Worm (Caenorhabditis elegans) whole organism, L1 larva: Measurements from ENCODE around the gene klc-1.
A peak's percentile ranks its signal among the peaks of the same experiment; 100 is the strongest.

ENCODE experiments used
- C04F5.9 ChIP-seq: sonication (generic microtip); optimal IDR thresholded peaks from 2 replicates; lab custom pipeline; 2016; ENCODE audit warnings: missing genetic modification characterization, missing compliant biosample characterization
- aha-1 ChIP-seq: fragments of 150-350 bp; optimal IDR thresholded peaks from 2 replicates; lab custom pipeline; 2014; ENCODE audit warnings: missing biosample characterization, missing genetic modification characterization
- aly-2 ChIP-seq: fragments of 150-350 bp; optimal IDR thresholded peaks from 2 replicates; lab custom pipeline; 2014; ENCODE audit warnings: missing biosample characterization, missing genetic modification characterization
- ceh-8 ChIP-seq: fragments of 200-800 bp; sonication (Bioruptor generic); optimal IDR thresholded peaks from 2 replicates; lab custom pipeline; 2018; ENCODE audit warnings: mild to moderate bottlenecking, missing genetic modification characterization, moderate library complexity, missing compliant biosample characterization
- ceh-88 ChIP-seq: fragments of 200-800 bp; sonication (Bioruptor generic); IDR thresholded peaks from 2 replicates; pipeline ENCODE4 v1.3.6; 2022; ENCODE audit warnings: missing genetic modification characterization, missing compliant biosample characterization
- ceh-90 ChIP-seq: sonication (generic microtip); optimal IDR thresholded peaks from 2 replicates; lab custom pipeline; 2016; ENCODE audit warnings: missing genetic modification characterization, missing compliant biosample characterization
- ces-1 ChIP-seq: fragments of 150-350 bp; optimal IDR thresholded peaks from 2 replicates; lab custom pipeline; 2014; ENCODE audit warnings: missing biosample characterization, missing genetic modification reagents, missing genetic modification characterization
- efl-1 ChIP-seq, 4 experiments: fragments of 150-350 bp; optimal IDR thresholded peaks in 3 of 4; peaks in 1 of 4; 1 replicate in 1 of 4; 2 replicates in 3 of 4; lab custom pipeline; 2014; ENCODE audit warnings: missing biosample characterization in 2 of 4, missing genetic modification characterization in 2 of 4, missing genetic modification reagents in 2 of 4
- egl-27 ChIP-seq, 2 experiments: fragments of 150-350 bp in 1 of 2; sonication (generic microtip); optimal IDR thresholded peaks; 3 replicates each; lab custom pipeline; 2017 to 2018; ENCODE audit warnings: missing biosample characterization in 2 of 2, missing genetic modification characterization in 2 of 2, missing genetic modification reagents in 2 of 2
- elt-2 ChIP-seq: sonication (generic microtip); optimal IDR thresholded peaks from 2 replicates; lab custom pipeline; 2016; ENCODE audit warnings: missing genetic modification characterization, mild to moderate bottlenecking, inconsistent platforms, missing compliant biosample characterization, missing genetic modification reagents
- fkh-10 ChIP-seq: sonication (generic microtip); optimal IDR thresholded peaks from 2 replicates; lab custom pipeline; 2017; ENCODE audit warnings: missing biosample characterization, missing genetic modification reagents, missing genetic modification characterization
- fos-1 ChIP-seq: fragments of 150-350 bp; optimal IDR thresholded peaks from 2 replicates; lab custom pipeline; 2014; ENCODE audit warnings: missing biosample characterization, missing genetic modification characterization
- hlh-4 ChIP-seq: sonication (generic microtip); optimal IDR thresholded peaks from 2 replicates; lab custom pipeline; 2016; ENCODE audit warnings: mild to moderate bottlenecking, missing genetic modification characterization, missing compliant biosample characterization
- isw-1 ChIP-seq: fragments of 200-800 bp; sonication (Bioruptor generic); IDR thresholded peaks from 2 replicates; pipeline ENCODE4 v1.3.6; 2022; ENCODE audit warnings: missing genetic modification characterization, missing compliant biosample characterization
- jun-1 ChIP-seq: fragments of 150-350 bp; optimal IDR thresholded peaks from 2 replicates; lab custom pipeline; 2014; ENCODE audit warnings: missing biosample characterization, missing genetic modification reagents, missing genetic modification characterization
- lin-13 ChIP-seq: fragments of 150-350 bp; optimal IDR thresholded peaks from 2 replicates; lab custom pipeline; 2014; ENCODE audit warnings: missing biosample characterization, missing genetic modification reagents, missing genetic modification characterization
- lin-15B ChIP-seq: fragments of 150-350 bp; sonication (generic microtip); optimal IDR thresholded peaks from 3 replicates; lab custom pipeline; 2014; ENCODE audit warnings: missing biosample characterization, missing genetic modification characterization
- lsy-2 ChIP-seq, 2 experiments: fragments of 150-350 bp; optimal IDR thresholded peaks; 2 replicates each; lab custom pipeline; 2014; ENCODE audit warnings: missing biosample characterization in 2 of 2, missing genetic modification characterization in 2 of 2
- mep-1 ChIP-seq: fragments of 150-350 bp; optimal IDR thresholded peaks from 2 replicates; lab custom pipeline; 2014; ENCODE audit warnings: missing biosample characterization, missing genetic modification characterization
- nhr-19 ChIP-seq: fragments of 200-800 bp; sonication (Bioruptor generic); conservative IDR thresholded peaks from 2 replicates; pipeline ENCODE4 v1.3.6; 2022; ENCODE audit warnings: missing genetic modification characterization, missing compliant biosample characterization
- nhr-237 ChIP-seq: fragments of 150-350 bp; optimal IDR thresholded peaks from 2 replicates; lab custom pipeline; 2014; ENCODE audit warnings: missing biosample characterization, missing genetic modification characterization
- nhr-71 ChIP-seq: sonication (generic microtip); optimal IDR thresholded peaks from 2 replicates; lab custom pipeline; 2016; ENCODE audit warnings: mild to moderate bottlenecking, missing genetic modification characterization, moderate library complexity, missing compliant biosample characterization
- nhr-76 ChIP-seq: sonication (generic microtip); optimal IDR thresholded peaks from 2 replicates; lab custom pipeline; 2017; ENCODE audit warnings: missing biosample characterization, missing genetic modification characterization
- nhr-77 ChIP-seq: fragments of 150-350 bp; optimal IDR thresholded peaks from 2 replicates; lab custom pipeline; 2014; ENCODE audit warnings: missing biosample characterization, missing genetic modification characterization
- nhr-85 ChIP-seq: sonication (generic microtip); peaks from one replicate; lab custom pipeline; 2016; ENCODE audit warnings: missing genetic modification characterization, inconsistent platforms, missing compliant biosample characterization
- nhr-90 ChIP-seq: sonication (generic microtip); optimal IDR thresholded peaks from 2 replicates; lab custom pipeline; 2016; ENCODE audit warnings: mild to moderate bottlenecking, missing genetic modification characterization, missing compliant biosample characterization; ENCODE audit not compliant: poor library complexity
- skn-1 ChIP-seq: fragments of 150-350 bp; optimal IDR thresholded peaks from 2 replicates; lab custom pipeline; 2014; ENCODE audit warnings: missing biosample characterization, missing genetic modification characterization
- snu-23 ChIP-seq: sonication (generic microtip); optimal IDR thresholded peaks from 2 replicates; lab custom pipeline; 2016; ENCODE audit warnings: missing genetic modification characterization, missing compliant biosample characterization
- sox-4 ChIP-seq: sonication (generic microtip); optimal IDR thresholded peaks from 2 replicates; lab custom pipeline; 2016; ENCODE audit warnings: missing genetic modification characterization, missing compliant biosample characterization
- unc-62 ChIP-seq: fragments of 150-350 bp; optimal IDR thresholded peaks from 2 replicates; lab custom pipeline; 2014; ENCODE audit warnings: missing biosample characterization, missing genetic modification reagents, missing genetic modification characterization
- unc-98 ChIP-seq: fragments of 200-800 bp; sonication (Bioruptor generic); IDR thresholded peaks from 2 replicates; pipeline ENCODE4 v1.3.6; 2022; ENCODE audit warnings: missing genetic modification characterization, missing compliant biosample characterization
- vab-15 ChIP-seq: sonication (generic microtip); optimal IDR thresholded peaks from 2 replicates; lab custom pipeline; 2017; ENCODE audit warnings: missing genotype, mild to moderate bottlenecking, missing genetic modification characterization, missing compliant biosample characterization
- zag-1 ChIP-seq: fragments of 150-350 bp; optimal IDR thresholded peaks from 2 replicates; lab custom pipeline; 2014; ENCODE audit warnings: missing biosample characterization, missing genetic modification characterization

klc-1 gene

DNA sequence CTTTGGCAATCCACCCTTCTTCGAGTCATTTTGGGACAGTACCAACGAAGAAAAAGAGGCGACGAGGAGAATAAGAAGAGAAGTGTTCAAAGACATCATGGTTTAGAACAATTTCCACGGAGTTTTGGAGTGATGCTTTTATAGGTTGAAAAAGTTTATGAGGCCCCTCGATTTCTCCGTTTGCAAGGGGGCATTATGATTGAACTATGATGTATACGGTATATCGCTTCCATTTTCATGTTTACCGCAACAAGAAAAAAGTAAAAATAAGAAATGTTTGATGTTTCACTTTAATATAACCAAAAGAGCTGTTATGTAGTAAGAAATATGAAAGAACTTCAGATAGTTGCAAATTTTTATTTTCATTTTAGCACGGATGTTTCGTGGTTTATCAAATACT is 17.8 kb downstream of the klc-1 start, which contains the start of gene srlf-18:
srlf-18 (minus strand) TSS at position 101 of the 400 bp plus-strand sequence.
- TF ChIP-seq ceh-8 (GFP tag; lab: Kevin White, UChicago) = no peak
- no peak for TF ChIP-seq unc-98 (GFP tag; lab: Robert Waterston, UW)
- TF ChIP-seq nhr-76 = no peak
- TF ChIP-seq unc-62 (GFP tag; lab: Kevin White, UChicago) = no peak
- no peak for TF ChIP-seq nhr-90 (tag; lab: Kevin White, UChicago)
- no peak for TF ChIP-seq zag-1 (tag; lab: Kevin White, UChicago)
- no peak for TF ChIP-seq skn-1 (tag; lab: Kevin White, UChicago)
- no peak for TF ChIP-seq mep-1 (tag; lab: Kevin White, UChicago)
- TF ChIP-seq nhr-237 (tag; lab: Kevin White, UChicago) = no peak
- TF ChIP-seq isw-1 = no peak
- no peak for TF ChIP-seq ceh-88 (GFP tag; lab: Robert Waterston, UW)
- TF ChIP-seq snu-23 = no peak
- TF ChIP-seq fkh-10 = no peak
- TF ChIP-seq elt-2 (tag; lab: Kevin White, UChicago) = no peak

DNA sequence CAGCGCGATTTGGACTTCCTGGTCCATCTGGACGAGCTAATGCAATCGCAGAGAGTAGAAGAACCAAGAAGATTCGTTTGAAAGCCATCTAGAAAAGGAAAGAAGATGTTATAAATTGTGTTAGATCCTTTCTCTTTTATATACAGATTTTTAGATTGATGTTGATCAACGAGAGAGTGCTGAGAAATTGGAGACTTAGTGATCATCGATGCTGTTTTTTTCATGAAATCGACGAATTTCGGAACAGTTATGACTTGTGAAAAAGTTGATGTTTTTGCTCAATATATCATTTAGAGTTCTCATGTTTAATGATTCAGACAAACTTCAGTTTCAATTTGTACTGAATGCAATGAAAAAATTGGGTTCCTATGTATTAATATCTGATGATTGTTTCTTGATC is 19.1 kb downstream of the klc-1 start, which contains the start of gene srlf-17:
srlf-17 (minus strand) TSS at position 101 of the 400 bp plus-strand sequence.
- no peak for TF ChIP-seq vab-15 (tag; lab: Kevin White, UChicago)
- TF ChIP-seq egl-27 (tag; optimal IDR thresholded peaks at IDR 0.05; lab: Kevin White, UChicago) = no peak
- no peak for TF ChIP-seq lin-13
- no peak for TF ChIP-seq jun-1 (tag; lab: Kevin White, UChicago)
- TF ChIP-seq nhr-77 (tag; lab: Kevin White, UChicago) = no peak
- TF ChIP-seq sox-4 (tag; lab: Kevin White, UChicago) = no peak
- no peak for TF ChIP-seq lin-15B (tag; lab: Kevin White, UChicago)
- no peak for TF ChIP-seq hlh-4 (tag; lab: Kevin White, UChicago)

- TF ChIP-seq jun-1 (tag; lab: Kevin White, UChicago) (no peak), aha-1 (no peak), sox-4 (tag; lab: Kevin White, UChicago) (no peak), ceh-90 (tag; lab: Kevin White, UChicago) (no peak), nhr-85 (peak; percentile 61), fkh-10 (no peak), unc-62 (GFP tag; lab: Kevin White, UChicago) (no peak)
- TF ChIP-seq, all 84 proteins: peak for 1
These were observed 20.0 kb downstream of the klc-1 start for ce11 chrIV:11103501-11103900.

- TF ChIP-seq efl-1 (optimal IDR thresholded peaks at IDR 0.05; lab: Kevin White, UChicago) = no peak
- peak in 1 of 2 experiments; percentile 51 for TF ChIP-seq efl-1 (GFP tag; optimal IDR thresholded peaks at IDR 0.05 in 1 of 2; lab: Kevin White, UChicago)
- no peak for TF ChIP-seq C04F5.9 (tag; lab: Kevin White, UChicago)
These were observed 22.2 kb downstream of the klc-1 start, which contains the start of gene srlf-24 for ce11 chrIV:11105724-11106123. srlf-24 (minus strand) TSS chrIV:11105824.

DNA sequence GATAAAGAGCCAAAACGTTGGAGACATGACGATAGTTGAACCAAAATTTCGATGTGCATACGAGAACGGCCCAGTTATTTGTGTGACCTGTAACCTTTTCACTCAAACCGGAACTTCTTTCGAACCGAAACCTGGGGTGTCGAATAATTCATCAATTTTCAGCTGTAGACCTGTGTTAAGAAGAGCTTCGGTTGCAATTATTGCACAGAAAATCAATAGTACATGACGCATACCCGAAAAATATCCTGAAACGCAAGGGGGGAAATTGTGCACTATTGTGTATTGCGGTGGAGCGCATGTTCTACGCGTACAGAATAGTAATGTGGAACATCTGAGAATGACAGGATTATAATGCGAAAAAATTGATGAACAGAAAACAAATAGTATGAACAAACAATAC is 26.2 kb downstream of the klc-1 start, which contains the start of gene pigk-1:
pigk-1 (minus strand) TSS at position 248 of the 400 bp plus-strand sequence.
- peak; percentile 12 for TF ChIP-seq nhr-71 (tag; lab: Kevin White, UChicago)
- peak in 1 of 2 experiments; percentile 37 for TF ChIP-seq lsy-2 (tag; optimal IDR thresholded peaks at IDR 0.05; lab: Kevin White, UChicago)
- no peak for TF ChIP-seq elt-2 (tag; lab: Kevin White, UChicago)
- TF ChIP-seq aly-2 (tag; lab: Kevin White, UChicago) = peak; percentile 7
- 0 out of 2 replicates have a peak, but pooled peaks have one; percentile 6 for TF ChIP-seq nhr-19
- no peak for TF ChIP-seq lin-13
- TF ChIP-seq unc-98 (GFP tag; lab: Robert Waterston, UW) = no peak
- TF ChIP-seq efl-1 (optimal IDR thresholded peaks at IDR 0.05; lab: Kevin White, UChicago) = no peak
- TF ChIP-seq efl-1 (GFP tag; optimal IDR thresholded peaks at IDR 0.05 in 1 of 2; lab: Kevin White, UChicago) = no peak
- TF ChIP-seq fos-1 (tag; lab: Kevin White, UChicago) = peak; percentile 27
- no peak for TF ChIP-seq ces-1 (GFP tag; lab: Kevin White, UChicago)
- TF ChIP-seq, all 84 proteins: peak for 5
